Worm (Caenorhabditis elegans) whole organism, late embryonic: Measurements from ENCODE around the gene F54E7.6.

Experiments
- ama-1 ChIP-seq: fragments of 150-350 bp; optimal IDR thresholded peaks from 2 replicates; lab custom pipeline; 2014
- nhr-11 ChIP-seq: fragments of 150-350 bp; optimal IDR thresholded peaks from 2 replicates; lab custom pipeline; 2014; ENCODE audit warnings: missing biosample characterization, missing genetic modification characterization
- pat-9 ChIP-seq: fragments of 200-800 bp; sonication (Bioruptor generic); optimal IDR thresholded peaks from 2 replicates; lab custom pipeline; 2018; ENCODE audit warnings: mild to moderate bottlenecking, missing genetic modification characterization, moderate library complexity, missing compliant biosample characterization
- pax-1 ChIP-seq: fragments of 150-350 bp; optimal IDR thresholded peaks from 2 replicates; lab custom pipeline; 2014; ENCODE audit warnings: missing biosample characterization, missing genetic modification characterization

DNA sequence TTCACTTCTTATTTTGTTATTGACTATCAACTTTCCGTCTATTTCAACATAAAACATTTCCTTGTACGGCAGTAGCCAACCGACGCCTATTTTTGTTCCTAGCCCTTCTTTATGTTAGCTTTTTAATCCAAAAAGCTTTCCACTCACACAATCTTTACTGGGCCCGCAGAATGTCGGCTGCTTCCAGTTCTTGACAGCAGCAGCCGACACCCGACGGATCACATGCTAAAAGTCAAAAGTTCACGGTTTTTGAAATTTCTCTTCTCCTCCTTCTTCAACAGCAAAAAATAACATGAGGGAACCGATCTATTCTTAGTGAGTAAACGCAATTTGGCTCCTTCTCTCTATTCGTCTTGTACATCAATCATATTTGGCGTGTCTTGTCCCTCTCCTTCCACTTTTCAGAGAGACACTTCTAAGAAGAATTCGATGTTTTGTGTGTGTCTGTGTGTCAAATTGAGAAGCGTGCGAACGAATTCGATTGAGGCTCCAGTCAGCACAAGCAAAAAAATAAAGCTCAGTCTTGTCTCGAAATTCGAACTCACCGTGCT is 28.4 kb downstream of the F54E7.6 start:
- no peak for TF ChIP-seq pat-9 (tag; lab: Kevin White, UChicago)
- no peak for TF ChIP-seq ama-1
- TF ChIP-seq nhr-11 (tag; lab: Kevin White, UChicago) = no peak
- TF ChIP-seq pax-1 (tag; lab: Kevin White, UChicago) = no peak
